Fruit fly (Drosophila melanogaster): ENCODE measurements around the gene CG14391.

CG14391 gene

DNA sequence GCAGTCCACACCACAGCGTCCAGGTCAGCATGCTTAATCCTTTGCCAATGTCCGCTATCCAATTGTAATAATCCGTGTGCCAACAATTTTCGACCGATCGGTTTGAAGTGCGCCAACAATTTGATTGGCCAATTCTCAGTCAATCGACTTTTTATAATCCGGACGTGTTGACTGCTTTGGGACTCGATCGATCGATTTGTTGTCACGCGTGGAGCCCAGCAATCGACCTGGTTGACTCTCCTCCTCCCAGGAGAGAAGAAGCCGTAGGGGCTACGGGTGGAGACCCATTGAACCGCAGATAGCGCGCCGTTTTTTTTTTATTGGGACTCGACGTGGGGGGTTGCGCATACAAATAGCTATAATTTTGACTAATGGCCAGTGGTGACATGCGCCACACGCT lies 13.4 kb downstream of the CG14391 start, which contains the start of gene Cyp313a4:
TSS of gene Cyp313a4 (minus strand) at position 101 of the 400 bp plus-strand sequence.
- TF ChIP-seq CG17801 (GFP tag; optimal IDR thresholded peaks at IDR 0.05; ENCODE audit: partially characterized antibody): no peak

DNA sequence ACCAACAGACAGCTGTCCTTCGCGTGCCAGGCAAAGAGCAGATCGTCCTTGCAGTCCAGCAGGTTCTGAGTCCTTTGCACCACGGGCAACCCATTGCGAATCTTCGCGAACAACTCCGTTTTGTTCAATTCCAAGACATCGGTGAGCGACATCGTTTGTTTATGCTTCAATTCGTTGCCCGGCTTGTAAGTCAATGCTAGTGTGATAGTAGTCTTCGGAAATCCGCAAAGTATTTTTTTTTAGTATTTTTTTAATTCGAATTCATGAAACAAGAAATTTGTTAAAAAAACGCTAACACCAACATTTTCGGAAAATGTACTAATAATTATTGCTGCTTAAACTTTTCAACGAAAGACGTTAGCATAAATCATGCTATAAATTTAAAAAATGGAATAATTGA lies 15.8 kb downstream of the CG14391 start, which contains the start of gene mbo:
TSS of gene mbo (minus strand) at position 203 of the 400 bp plus-strand sequence.
- no peak for TF ChIP-seq CG17801 (GFP tag; optimal IDR thresholded peaks at IDR 0.05; ENCODE audit: partially characterized antibody)

DNA sequence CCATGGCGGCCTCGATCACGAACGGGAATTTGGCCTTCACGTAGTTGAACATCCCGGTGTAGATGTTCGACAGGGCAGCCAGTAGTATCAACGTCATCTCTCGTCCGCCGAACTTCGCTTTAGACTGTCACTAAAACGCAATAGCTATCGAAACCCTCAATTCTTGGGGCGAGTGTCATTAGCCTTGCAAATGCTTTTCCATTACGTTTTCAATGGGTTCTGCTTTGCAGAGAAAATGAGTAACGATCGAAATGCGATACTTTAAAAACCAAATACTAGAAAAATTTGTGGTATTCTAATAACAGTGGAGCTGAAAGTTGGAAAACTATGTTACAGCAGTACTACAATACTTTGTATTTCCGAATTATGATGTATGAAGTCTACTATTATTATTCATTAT lies 18.5 kb downstream of the CG14391 start, which contains the start of gene CG43630:
TSS of gene CG43630 (minus strand) at position 101 of the 400 bp plus-strand sequence.
- no peak for TF ChIP-seq CG17801 (GFP tag; optimal IDR thresholded peaks at IDR 0.05; ENCODE audit: partially characterized antibody)

DNA sequence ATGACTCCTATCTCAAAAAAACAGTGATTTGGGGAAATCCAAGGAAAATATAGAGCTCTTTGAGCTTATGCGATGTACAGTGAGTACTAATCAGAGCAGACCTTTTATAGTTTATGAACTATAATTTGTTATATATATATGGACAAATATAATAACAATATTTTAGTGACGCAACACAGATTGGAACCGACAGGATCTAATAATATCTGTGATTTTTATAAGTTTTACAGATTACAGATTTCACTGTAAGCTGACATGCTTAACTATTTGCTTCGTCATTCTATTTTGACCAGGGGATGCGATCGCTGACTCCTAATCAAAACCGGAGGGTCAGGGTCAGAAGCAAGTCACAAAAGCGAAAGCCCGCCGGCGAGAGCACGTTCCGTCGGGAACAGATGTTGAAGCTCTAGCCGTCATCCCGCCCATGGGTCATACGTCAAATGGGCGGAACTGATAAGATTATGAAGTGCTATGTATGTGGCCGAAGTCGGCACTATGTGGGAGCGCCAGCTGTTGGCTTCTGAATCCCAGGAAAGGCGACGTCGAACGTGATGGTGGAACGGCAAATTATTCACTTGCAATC lies 20.5 kb downstream of the CG14391 start, which contains the start of gene Gnmt:
TSS of gene Gnmt (plus strand) at position 568 of the 583 bp plus-strand sequence.
- TF ChIP-seq CG17801 (GFP tag; optimal IDR thresholded peaks at IDR 0.05; ENCODE audit: partially characterized antibody): no peak

DNA sequence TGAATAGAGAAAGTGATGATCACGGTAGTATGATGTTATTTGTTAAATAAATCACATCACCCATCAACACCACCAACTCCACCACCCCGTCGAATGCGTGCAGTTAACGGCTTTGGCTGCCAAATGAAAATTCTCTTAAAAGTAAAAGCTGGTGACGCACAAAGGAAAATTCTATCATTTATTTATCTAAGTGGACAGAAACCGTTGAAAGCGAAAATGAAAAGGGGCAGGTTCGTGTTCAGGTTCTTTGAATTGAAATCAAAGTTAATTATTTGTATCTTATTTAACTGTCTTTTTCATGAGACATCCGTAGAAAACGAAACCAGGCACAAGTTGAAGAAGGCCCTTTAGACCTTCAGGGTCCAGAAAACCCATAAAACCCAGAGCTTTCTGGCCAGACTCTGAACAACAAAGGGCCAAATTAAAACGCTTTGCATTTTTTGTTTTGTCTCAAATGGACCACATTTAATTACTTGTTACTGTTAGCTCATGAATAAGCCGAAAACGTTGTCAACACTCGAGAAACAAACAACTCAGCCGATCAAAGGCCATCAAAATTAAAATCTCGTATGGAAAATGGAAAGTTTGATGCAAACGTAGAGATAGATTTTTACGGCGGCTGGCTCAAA lies 28.3 kb downstream of the CG14391 start:
- no peak for TF ChIP-seq CG17801 (GFP tag; optimal IDR thresholded peaks at IDR 0.05; ENCODE audit: partially characterized antibody)

DNA sequence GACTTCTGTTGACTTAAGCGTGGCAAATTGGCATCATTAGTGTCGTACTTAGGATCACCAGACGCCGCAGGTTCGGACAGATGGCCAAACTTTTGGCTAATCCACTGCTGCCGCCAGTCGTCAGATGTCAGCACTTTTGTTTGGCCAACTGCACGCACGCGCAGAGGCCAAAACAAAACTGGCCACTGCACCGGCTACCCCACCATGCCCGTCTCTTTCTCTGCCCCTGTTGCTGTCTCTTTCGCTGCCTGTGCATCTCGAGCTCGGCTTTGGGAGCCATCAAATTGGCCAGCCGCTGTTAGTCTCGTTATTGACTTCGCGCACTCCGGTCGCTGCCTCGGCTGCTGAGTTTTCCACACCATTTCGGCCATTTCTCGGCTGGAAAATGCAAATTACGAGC lies 32.1 kb downstream of the CG14391 start, which contains the start of gene CG14395:
TSS of gene CG14395 (plus strand) at position 301 of the 400 bp plus-strand sequence.
- no peak for TF ChIP-seq CG17801 (GFP tag; optimal IDR thresholded peaks at IDR 0.05; ENCODE audit: partially characterized antibody)

DNA sequence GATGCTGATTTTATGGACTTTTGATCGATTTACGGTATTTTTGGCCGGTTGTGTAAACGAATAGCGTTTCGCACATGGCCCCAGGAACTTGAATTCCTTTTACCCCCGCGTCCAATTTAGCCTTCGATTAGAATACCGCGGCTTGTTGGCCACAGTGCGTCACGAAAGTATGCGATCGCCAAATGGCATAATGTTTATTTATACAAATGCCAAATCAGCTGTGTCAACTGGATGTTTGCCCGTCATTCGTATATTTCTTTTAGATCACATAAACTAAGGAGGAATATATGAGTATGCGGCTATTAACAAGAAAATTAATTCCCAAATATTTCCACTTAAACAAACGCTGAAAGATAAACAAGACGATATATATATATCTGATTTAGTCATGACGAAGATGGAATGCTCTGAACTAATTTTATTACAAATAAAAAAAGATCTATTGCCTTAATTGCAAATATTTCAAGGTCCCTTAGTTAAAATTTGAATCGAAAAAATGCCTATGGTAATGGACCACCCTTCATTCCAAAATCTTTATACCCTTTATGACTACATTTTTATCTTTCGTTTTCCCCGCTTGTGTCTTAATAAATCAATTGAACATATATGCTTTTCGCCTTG lies 37.6 kb downstream of the CG14391 start:
- no peak for TF ChIP-seq CG17801 (GFP tag; optimal IDR thresholded peaks at IDR 0.05; ENCODE audit: partially characterized antibody)

DNA sequence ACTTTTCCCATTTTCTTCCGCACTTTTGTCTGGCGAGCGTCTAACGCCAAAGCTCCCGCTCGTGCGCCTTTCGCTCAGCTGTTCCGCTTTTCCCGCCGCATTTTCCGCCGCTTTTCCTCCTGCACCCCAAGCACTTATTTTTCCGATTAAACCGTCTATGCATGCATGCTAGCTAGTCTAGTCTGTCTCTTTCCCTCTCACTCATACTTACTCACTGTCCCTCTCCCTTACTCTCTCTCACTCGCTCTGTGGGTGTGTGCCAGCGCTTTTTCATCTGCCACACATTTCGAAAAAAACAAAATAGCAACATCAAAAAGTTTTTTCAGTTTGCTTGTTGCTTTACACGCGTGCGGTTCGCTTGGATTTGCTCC lies 40.4 kb downstream of the CG14391 start, which contains the start of gene CG6225:
TSS of gene CG6225 (plus strand) at position 325 of the 371 bp plus-strand sequence.
- TF ChIP-seq CG17801 (GFP tag; optimal IDR thresholded peaks at IDR 0.05; ENCODE audit: partially characterized antibody): no peak

DNA sequence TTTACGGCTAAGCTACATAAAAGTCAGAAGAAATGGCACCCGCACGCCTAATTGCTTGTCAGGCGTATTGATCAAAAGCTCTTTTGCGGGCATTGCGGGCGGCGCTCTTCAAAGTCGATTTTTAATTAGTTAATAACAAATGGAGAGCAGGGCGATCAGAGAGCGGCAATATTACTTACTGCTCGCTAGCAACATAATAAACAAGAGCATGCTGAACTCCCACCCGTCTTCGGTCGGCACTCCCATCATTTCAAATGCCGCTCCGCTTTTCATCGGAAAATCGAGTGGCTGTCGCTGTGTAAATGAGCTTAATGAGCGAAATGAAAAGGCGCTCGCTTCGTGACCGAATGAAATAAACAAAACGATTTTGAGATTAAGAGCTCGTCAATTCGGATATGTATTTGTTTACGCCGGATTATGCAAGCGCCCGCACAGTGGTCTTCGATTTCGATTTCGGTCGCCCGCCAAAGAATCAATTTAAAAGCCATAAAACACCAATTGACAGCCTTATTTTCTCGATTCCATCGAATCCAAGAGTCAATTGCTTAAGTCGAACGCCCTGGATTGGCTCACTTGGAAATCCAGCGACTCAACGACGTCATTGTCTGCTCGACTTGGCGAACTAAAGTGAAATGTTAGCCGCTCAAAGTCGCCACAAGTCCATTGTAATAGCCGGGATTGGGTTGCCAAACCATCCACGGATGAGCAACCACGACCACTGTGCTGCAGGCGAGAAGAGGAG lies 41.0 kb downstream of the CG14391 start:
- TF ChIP-seq CG17801 (GFP tag; optimal IDR thresholded peaks at IDR 0.05; ENCODE audit: partially characterized antibody): no peak

DNA sequence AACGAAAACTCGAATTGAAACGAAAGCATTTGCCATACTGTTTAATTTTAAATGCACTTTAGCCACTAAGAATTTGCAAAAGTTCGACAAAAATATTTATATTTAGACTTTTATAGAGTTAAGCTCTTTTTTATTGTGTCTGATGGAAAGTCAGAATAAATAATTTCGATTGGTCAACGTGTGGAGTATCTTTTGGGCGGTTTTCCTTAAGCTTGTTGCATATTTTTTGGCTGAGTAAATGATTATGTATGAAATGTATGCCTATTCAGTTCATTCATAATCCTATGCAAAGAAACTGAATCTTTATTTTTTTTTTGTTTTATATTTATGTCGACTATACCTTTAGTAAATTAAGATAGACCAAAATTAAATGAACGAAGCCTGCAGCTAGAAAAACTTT lies 41.9 kb downstream of the CG14391 start:
- TF ChIP-seq CG17801 (GFP tag; optimal IDR thresholded peaks at IDR 0.05; ENCODE audit: partially characterized antibody): no peak

DNA sequence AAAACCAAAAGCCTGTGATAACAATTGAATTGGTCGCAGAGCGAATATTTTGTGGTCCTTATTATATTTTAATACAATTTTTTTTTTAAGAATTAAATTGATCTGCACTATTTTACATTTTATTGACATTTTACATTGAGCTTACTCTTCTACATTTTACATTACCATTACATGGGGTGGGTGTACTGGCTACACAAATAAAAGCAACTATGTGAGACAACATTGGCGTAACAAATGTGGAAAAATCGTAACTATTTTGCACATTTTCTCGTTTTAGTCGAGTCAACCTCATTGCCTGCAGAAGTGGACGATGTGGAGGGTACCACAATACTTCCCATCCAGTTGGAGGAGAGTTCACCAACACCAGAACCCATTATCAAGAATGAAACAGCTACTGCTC lies 44.1 kb downstream of the CG14391 start:
- no peak for TF ChIP-seq CG17801 (GFP tag; optimal IDR thresholded peaks at IDR 0.05; ENCODE audit: partially characterized antibody)

DNA sequence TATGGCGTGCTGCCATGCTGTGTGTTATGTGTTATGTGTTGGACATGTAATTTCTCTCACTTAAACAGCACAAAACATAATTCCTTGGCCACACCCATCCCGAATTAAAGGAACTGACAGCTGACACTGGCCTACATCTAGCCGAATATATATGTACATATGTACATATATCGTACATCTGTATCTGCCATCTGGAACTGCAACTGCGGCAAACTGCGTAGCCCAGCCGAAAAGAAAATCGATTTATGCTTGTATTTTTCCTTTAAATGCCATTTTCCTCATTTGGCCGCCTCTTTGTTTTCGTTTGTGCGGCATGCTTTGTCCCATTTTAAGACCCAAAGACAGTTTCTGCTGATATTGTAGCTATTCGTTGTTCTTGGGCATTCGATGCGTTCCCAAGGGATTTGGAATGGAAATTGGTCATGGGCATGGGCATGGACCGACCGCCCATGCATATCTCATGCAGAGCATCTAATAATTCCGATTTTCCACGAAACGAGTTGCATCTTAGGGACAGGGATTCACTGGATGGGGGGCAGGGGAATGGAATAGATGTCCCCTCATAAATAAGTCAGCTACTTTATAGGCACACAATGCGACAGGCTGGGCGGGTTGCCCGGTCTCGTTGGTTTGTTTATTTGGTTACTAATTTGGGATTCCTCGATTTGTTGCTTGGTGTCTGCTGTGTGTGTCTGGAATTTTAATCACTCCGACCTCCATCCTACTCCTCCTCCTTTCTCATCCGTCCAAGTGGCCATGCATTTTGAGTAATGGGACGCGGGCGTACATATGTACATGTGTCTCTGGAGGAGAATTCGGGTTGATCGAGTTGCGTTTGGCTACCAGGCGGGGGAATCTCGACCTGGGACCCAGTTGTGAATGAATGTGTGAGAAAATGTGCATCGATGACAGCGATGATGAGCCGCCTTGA lies 45.3 kb downstream of the CG14391 start:
- no peak for TF ChIP-seq CG17801 (GFP tag; optimal IDR thresholded peaks at IDR 0.05; ENCODE audit: partially characterized antibody)

DNA sequence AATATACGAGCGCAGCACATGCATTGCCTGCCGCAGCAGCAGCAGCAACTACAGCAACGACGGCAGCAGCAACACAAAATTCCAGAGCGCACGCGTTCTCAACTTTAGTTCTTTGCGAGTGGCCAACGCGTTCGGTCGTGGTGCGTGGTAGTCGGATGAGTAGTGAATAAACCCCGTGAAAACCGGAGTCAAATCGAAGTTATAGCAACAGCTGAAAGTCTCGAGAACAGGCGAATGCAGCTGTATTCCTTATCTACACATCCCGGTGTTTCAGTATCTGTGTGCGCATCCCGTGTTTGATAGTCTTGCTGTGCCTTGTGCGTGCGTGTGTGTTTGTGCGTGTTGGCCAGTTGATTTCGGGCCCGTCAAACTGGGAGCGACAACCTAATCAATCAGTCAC lies 46.7 kb downstream of the CG14391 start, which contains the start of gene Dtg:
TSS of gene Dtg (plus strand) at position 105 of the 400 bp plus-strand sequence.
- TF ChIP-seq CG17801 (GFP tag; optimal IDR thresholded peaks at IDR 0.05; ENCODE audit: partially characterized antibody): no peak

DNA sequence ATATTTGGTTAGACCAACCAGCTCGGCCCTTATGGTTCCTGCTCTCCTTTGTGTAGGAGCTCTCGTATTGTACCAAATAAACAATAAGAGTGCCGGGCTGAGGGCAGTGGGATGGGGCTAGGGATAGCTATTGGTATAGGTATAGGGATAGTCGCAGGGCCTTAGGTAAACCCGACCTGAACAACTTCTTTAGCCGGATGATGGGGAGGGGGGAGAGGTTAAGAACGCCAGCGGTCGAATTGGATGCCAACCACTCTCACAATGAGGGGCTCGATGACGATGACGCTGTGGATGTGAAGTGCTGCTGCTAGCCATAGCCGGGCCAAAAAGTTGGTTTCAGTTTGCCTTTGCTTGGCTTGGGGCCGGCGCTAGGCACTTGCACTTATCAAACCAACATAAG lies 47.3 kb downstream of the CG14391 start:
- no peak for TF ChIP-seq CG17801 (GFP tag; optimal IDR thresholded peaks at IDR 0.05; ENCODE audit: partially characterized antibody)
